Worm (Caenorhabditis elegans) whole organism, early embryonic: ENCODE measurements around the gene T13F2.6.

ENCODE experiments used
- B0310.2 ChIP-seq: sonication (generic microtip); optimal IDR thresholded peaks from 2 replicates; lab custom pipeline; 2016; ENCODE audit warnings: mild to moderate bottlenecking, missing genetic modification characterization, missing compliant biosample characterization
- hmbx-1 ChIP-seq: sonication (generic microtip); optimal IDR thresholded peaks from 2 replicates; lab custom pipeline; 2016; ENCODE audit warnings: mild to moderate bottlenecking, missing genetic modification characterization, missing compliant biosample characterization
- sea-1 ChIP-seq: fragments of 200-800 bp; sonication (Bioruptor generic); conservative IDR thresholded peaks from 2 replicates; pipeline ENCODE4 v1.3.6; 2022; ENCODE audit warnings: missing genetic modification characterization, missing compliant biosample characterization
- tra-4 ChIP-seq: sonication (generic microtip); optimal IDR thresholded peaks from 2 replicates; lab custom pipeline; 2017; ENCODE audit warnings: missing genetic modification characterization, missing compliant biosample characterization

DNA sequence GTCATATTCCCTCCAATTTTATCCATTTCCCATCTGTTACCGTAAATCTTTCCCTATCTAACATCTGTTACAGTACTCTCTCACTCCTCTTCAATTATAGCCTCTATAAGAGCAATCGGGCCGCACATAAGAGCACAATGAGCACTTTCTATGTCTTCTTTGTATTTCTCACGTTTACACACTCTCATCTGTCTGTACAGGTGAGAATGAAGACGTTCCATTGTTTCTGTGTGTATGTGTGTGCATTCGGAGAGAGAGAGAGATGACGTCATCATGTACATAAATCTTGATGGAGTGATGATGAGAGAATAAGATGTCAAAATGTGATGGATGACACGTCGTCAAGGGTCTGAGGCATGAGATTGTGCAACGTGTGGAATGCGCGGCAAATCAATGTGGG is 7.3 kb upstream of the T13F2.6 start:
- TF ChIP-seq tra-4 (no peak), hmbx-1 (tag; lab: Kevin White, UChicago) (no peak), sea-1 (GFP tag; lab: Robert Waterston, UW) (no peak), B0310.2 (tag; lab: Kevin White, UChicago) (no peak)
